Worm (Caenorhabditis elegans): Measurements from ENCODE around the gene snf-5.

- TF ChIP-seq nhr-67 (tag; optimal IDR thresholded peaks at IDR 0.05), result no peak
- TF ChIP-seq nhr-237 (tag; optimal IDR thresholded peaks at IDR 0.05), result no peak
Observed at ce11 chrII:12880406-12880805, 14.8 kb upstream of the snf-5 start, which contains the start of gene F35C5.1.

All from whole organism, L3 larva.